Worm (Caenorhabditis elegans): ENCODE results near the gene nsph-4.3.

- no peak for TF ChIP-seq ama-1 (optimal IDR thresholded peaks at IDR 0.05)
- no peak for TF ChIP-seq skn-1 (tag; optimal IDR thresholded peaks at IDR 0.05)
Measured at ce11 chrIII:7608223-7608622, 845 bp downstream of the nsph-4.3 start, which contains the start of gene T04A6.3.
